Worm (Caenorhabditis elegans) whole organism, L2 larva: ENCODE results near the gene Y38H6C.9.
A peak's percentile ranks its signal among the peaks of the same experiment; 100 is the strongest.

Experiments used
- C34F6.9 ChIP-seq: fragments of 150-350 bp; optimal IDR thresholded peaks from 2 replicates; lab custom pipeline; 2014; ENCODE audit warnings: missing biosample characterization, missing genetic modification characterization
- F13H6.1 ChIP-seq: sonication (generic microtip); optimal IDR thresholded peaks from 2 replicates; lab custom pipeline; 2016; ENCODE audit warnings: missing genetic modification characterization, missing compliant biosample characterization
- Y55F3AM.14 ChIP-seq: fragments of 200-800 bp; sonication (Bioruptor generic); optimal IDR thresholded peaks from 2 replicates; lab custom pipeline; 2018; ENCODE audit warnings: mild to moderate bottlenecking, missing genetic modification characterization, missing compliant biosample characterization
- ZK546.5 ChIP-seq: sonication (generic microtip); optimal IDR thresholded peaks from 2 replicates; lab custom pipeline; 2017; ENCODE audit warnings: missing biosample characterization, missing genetic modification characterization
- alr-1 ChIP-seq: fragments of 150-350 bp; optimal IDR thresholded peaks from 2 replicates; lab custom pipeline; 2014; ENCODE audit warnings: missing biosample characterization, missing genetic modification characterization
- aly-2 ChIP-seq: fragments of 150-350 bp; optimal IDR thresholded peaks from 2 replicates; lab custom pipeline; 2014; ENCODE audit warnings: missing biosample characterization, missing genetic modification characterization
- ama-1 ChIP-seq: fragments of 150-350 bp; optimal IDR thresholded peaks from 2 replicates; lab custom pipeline; 2018; ENCODE audit warnings: inconsistent platforms
- blmp-1 ChIP-seq: sonication (generic microtip); optimal IDR thresholded peaks from 2 replicates; lab custom pipeline; 2017; ENCODE audit warnings: missing genetic modification characterization, mild to moderate bottlenecking, missing compliant biosample characterization, antibody characterized with exemption, moderate library complexity; ENCODE audit not compliant: insufficient read depth
- ceh-16 ChIP-seq: fragments of 150-350 bp; optimal IDR thresholded peaks from 2 replicates; lab custom pipeline; 2014; ENCODE audit warnings: missing biosample characterization, missing genetic modification characterization
- ceh-82 ChIP-seq: fragments of 150-350 bp; optimal IDR thresholded peaks from 2 replicates; lab custom pipeline; 2014; ENCODE audit warnings: missing biosample characterization, missing genetic modification characterization
- crh-2 ChIP-seq: sonication (generic microtip); optimal IDR thresholded peaks from 2 replicates; lab custom pipeline; 2017; ENCODE audit warnings: missing biosample characterization, missing genetic modification characterization
- dmd-4 ChIP-seq: sonication (generic microtip); optimal IDR thresholded peaks from 2 replicates; lab custom pipeline; 2017; ENCODE audit warnings: missing biosample characterization, missing genetic modification characterization
- fos-1 ChIP-seq: fragments of 150-350 bp; optimal IDR thresholded peaks from 2 replicates; lab custom pipeline; 2014; ENCODE audit warnings: missing biosample characterization, missing genetic modification characterization
- gmeb-1 ChIP-seq: fragments of 150-350 bp; optimal IDR thresholded peaks from 2 replicates; lab custom pipeline; 2014; ENCODE audit warnings: missing biosample characterization, missing genetic modification characterization
- lin-11 ChIP-seq: fragments of 150-350 bp; sonication (generic microtip); optimal IDR thresholded peaks from 2 replicates; lab custom pipeline; 2014; ENCODE audit warnings: missing biosample characterization, missing genetic modification characterization, inconsistent platforms, mixed read lengths
- lin-13 ChIP-seq: fragments of 150-350 bp; optimal IDR thresholded peaks from 2 replicates; lab custom pipeline; 2014; ENCODE audit warnings: missing biosample characterization, missing genetic modification reagents, missing genetic modification characterization
- lin-39 ChIP-seq: fragments of 150-350 bp; optimal IDR thresholded peaks from 2 replicates; lab custom pipeline; 2014; ENCODE audit warnings: missing biosample characterization, missing genetic modification reagents, missing genetic modification characterization
- mab-5 ChIP-seq: fragments of 150-350 bp; optimal IDR thresholded peaks from 2 replicates; lab custom pipeline; 2014; ENCODE audit warnings: missing biosample characterization, missing genetic modification characterization
- mbf-1 ChIP-seq: sonication (generic microtip); optimal IDR thresholded peaks from 2 replicates; lab custom pipeline; 2017; ENCODE audit warnings: missing biosample characterization, missing genetic modification characterization
- mdl-1 ChIP-seq, 2 experiments: fragments of 150-350 bp in 1 of 2; sonication (generic microtip) in 1 of 2; optimal IDR thresholded peaks; 2 replicates each; lab custom pipeline; 2017; ENCODE audit warnings: missing biosample characterization in 2 of 2, missing genetic modification characterization in 2 of 2
- nhr-10 ChIP-seq: sonication (generic microtip); optimal IDR thresholded peaks from 2 replicates; lab custom pipeline; 2017; ENCODE audit warnings: missing biosample characterization, missing genetic modification characterization
- nhr-12 ChIP-seq: fragments of 150-350 bp; optimal IDR thresholded peaks from 2 replicates; lab custom pipeline; 2014; ENCODE audit warnings: missing biosample characterization, missing genetic modification characterization
- nhr-129 ChIP-seq: fragments of 150-350 bp; optimal IDR thresholded peaks from 2 replicates; lab custom pipeline; 2014; ENCODE audit warnings: missing biosample characterization, missing genetic modification characterization
- nhr-21 ChIP-seq: fragments of 150-350 bp; optimal IDR thresholded peaks from 2 replicates; lab custom pipeline; 2014; ENCODE audit warnings: missing biosample characterization, missing genetic modification characterization
- nhr-23 ChIP-seq: fragments of 150-350 bp; optimal IDR thresholded peaks from 2 replicates; lab custom pipeline; 2014; ENCODE audit warnings: missing biosample characterization, missing genetic modification reagents, missing genetic modification characterization
- nhr-237 ChIP-seq: fragments of 150-350 bp; optimal IDR thresholded peaks from 2 replicates; lab custom pipeline; 2014; ENCODE audit warnings: missing biosample characterization, missing genetic modification characterization
- nhr-6 ChIP-seq: fragments of 150-350 bp; optimal IDR thresholded peaks from 2 replicates; lab custom pipeline; 2014; ENCODE audit warnings: missing biosample characterization, missing genetic modification characterization
- nhr-77 ChIP-seq: fragments of 150-350 bp; optimal IDR thresholded peaks from 2 replicates; lab custom pipeline; 2014; ENCODE audit warnings: missing biosample characterization, missing genetic modification characterization
- peb-1 ChIP-seq: fragments of 150-350 bp; optimal IDR thresholded peaks from 2 replicates; lab custom pipeline; 2014; ENCODE audit warnings: missing biosample characterization, missing genetic modification characterization
- sem-4 ChIP-seq: fragments of 150-350 bp; optimal IDR thresholded peaks from 2 replicates; lab custom pipeline; 2014; ENCODE audit warnings: missing biosample characterization, missing genetic modification reagents, missing genetic modification characterization
- skn-1 ChIP-seq: sonication (generic microtip); optimal IDR thresholded peaks from 2 replicates; lab custom pipeline; 2017; ENCODE audit warnings: missing biosample characterization, missing genetic modification characterization
- sma-3 ChIP-seq: sonication (generic microtip); optimal IDR thresholded peaks from 2 replicates; lab custom pipeline; 2016; ENCODE audit warnings: missing genetic modification reagents, missing genetic modification characterization, missing compliant biosample characterization
- snpc-4 ChIP-seq: fragments of 150-350 bp; optimal IDR thresholded peaks from 2 replicates; lab custom pipeline; 2014; ENCODE audit warnings: missing biosample characterization, missing genetic modification characterization
- unc-62 ChIP-seq: fragments of 150-350 bp; optimal IDR thresholded peaks from 2 replicates; lab custom pipeline; 2014; ENCODE audit warnings: missing biosample characterization, missing genetic modification reagents, missing genetic modification characterization
- zag-1 ChIP-seq: fragments of 150-350 bp; optimal IDR thresholded peaks from 2 replicates; lab custom pipeline; 2014; ENCODE audit warnings: missing biosample characterization, missing genetic modification characterization
- ztf-1 ChIP-seq: fragments of 200-800 bp; sonication (Bioruptor generic); conservative IDR thresholded peaks from 2 replicates; pipeline ENCODE4 v1.3.6; 2022; ENCODE audit warnings: missing genetic modification characterization, missing compliant biosample characterization
- ztf-11 ChIP-seq: sonication (generic microtip); optimal IDR thresholded peaks from 2 replicates; lab custom pipeline; 2017; ENCODE audit warnings: missing biosample characterization, missing genetic modification characterization
- ztf-4 ChIP-seq: fragments of 150-350 bp; optimal IDR thresholded peaks from 2 replicates; lab custom pipeline; 2014; ENCODE audit warnings: missing biosample characterization, missing genetic modification characterization

The Y38H6C.9 gene

ce11 chrV:20506542-20506941 is 15.5 kb downstream of the Y38H6C.9 start:
- TF ChIP-seq ZK546.5 (no peak), zag-1 (tag; lab: Kevin White, UChicago) (no peak), mbf-1 (no peak), snpc-4 (tag; lab: Kevin White, UChicago) (no peak), nhr-237 (no peak), sma-3 (no peak), lin-13 (GFP tag; lab: Kevin White, UChicago) (no peak), nhr-21 (no peak), ceh-16 (tag; lab: Kevin White, UChicago) (no peak), sem-4 (tag; lab: Kevin White, UChicago) (no peak), nhr-6 (tag; lab: Kevin White, UChicago) (no peak), fos-1 (tag; lab: Kevin White, UChicago) (no peak), nhr-12 (tag; lab: Kevin White, UChicago) (no peak), ama-1 (lab: Kevin White, UChicago) (no peak), mab-5 (tag; lab: Kevin White, UChicago) (no peak), crh-2 (tag; lab: Kevin White, UChicago) (no peak), ztf-11 (tag; lab: Kevin White, UChicago) (no peak), Y55F3AM.14 (GFP tag; lab: Kevin White, UChicago) (no peak)

DNA sequence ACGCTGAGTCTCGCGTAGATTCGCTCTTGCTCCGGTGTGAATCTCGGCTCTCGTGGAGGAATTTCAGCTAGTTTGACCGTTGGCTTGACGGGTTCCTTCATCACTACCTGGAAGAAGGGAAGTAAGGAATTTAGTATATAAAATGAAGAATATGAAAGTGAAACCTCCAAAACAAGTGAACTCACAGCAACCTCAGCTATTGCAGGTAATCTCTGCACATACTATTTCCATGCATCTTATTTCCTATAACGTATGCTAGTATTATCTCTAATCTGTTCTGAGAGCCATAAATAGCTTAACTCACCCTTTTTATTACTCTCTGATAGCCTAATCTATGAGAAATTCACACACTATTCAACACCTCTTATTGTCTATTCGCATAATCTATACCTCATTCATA is 17.1 kb downstream of the Y38H6C.9 start, which contains the start of gene Y38H6C.4:
TSS of gene Y38H6C.4 (minus strand) at position 101 of the 400 bp plus-strand sequence.
- TF ChIP-seq nhr-77 (no peak), ZK546.5 (no peak), unc-62 (GFP tag; lab: Kevin White, UChicago) (no peak), crh-2 (tag; lab: Kevin White, UChicago) (no peak), nhr-6 (tag; lab: Kevin White, UChicago) (no peak), mdl-1 (tag; optimal IDR thresholded peaks at IDR 0.05; lab: Kevin White, UChicago) (no peak), nhr-23 (no peak), ama-1 (lab: Kevin White, UChicago) (no peak), blmp-1 (tag; lab: Kevin White, UChicago) (no peak), Y55F3AM.14 (GFP tag; lab: Kevin White, UChicago) (no peak), lin-39 (tag; lab: Kevin White, UChicago) (no peak)
- TF ChIP-seq, all 48 proteins: peak for 0

DNA sequence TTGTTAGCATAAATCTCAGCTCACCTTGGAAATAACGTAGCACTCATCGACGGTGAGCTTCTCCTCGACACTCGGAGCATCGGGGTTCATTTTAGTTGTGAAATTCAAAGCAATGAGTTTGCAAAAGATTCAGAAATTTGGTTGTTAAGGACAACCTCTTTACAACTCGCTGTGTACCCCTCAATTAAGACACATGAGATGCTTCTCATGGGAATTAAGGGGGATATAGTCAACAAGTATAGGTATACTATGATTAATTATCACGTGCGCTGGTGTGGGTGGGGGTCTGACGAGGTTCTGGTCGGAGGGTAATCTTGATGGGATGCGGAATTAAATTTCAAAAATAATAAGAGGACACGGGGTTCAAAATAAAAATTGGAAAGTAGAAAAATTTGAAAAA is 21.7 kb downstream of the Y38H6C.9 start, which contains the start of gene dct-14:
TSS of gene dct-14 (minus strand) at position 101 of the 400 bp plus-strand sequence.
- no peak for TF ChIP-seq ceh-82
- no peak for TF ChIP-seq nhr-10
- no peak for TF ChIP-seq lin-11 (tag; lab: Kevin White, UChicago)
- no peak for TF ChIP-seq mdl-1 (tag; optimal IDR thresholded peaks at IDR 0.05; lab: Kevin White, UChicago)
- TF ChIP-seq gmeb-1 (tag; lab: Kevin White, UChicago), result no peak
- TF ChIP-seq ztf-4 (tag; lab: Kevin White, UChicago), result no peak
- no peak for TF ChIP-seq dmd-4
- no peak for TF ChIP-seq snpc-4 (tag; lab: Kevin White, UChicago)
- TF ChIP-seq skn-1 (tag; lab: Kevin White, UChicago), result no peak
- TF ChIP-seq nhr-129 (tag; lab: Kevin White, UChicago), result no peak
- no peak for TF ChIP-seq lin-39 (tag; lab: Kevin White, UChicago)
- no peak for TF ChIP-seq C34F6.9
- TF ChIP-seq blmp-1 (tag; lab: Kevin White, UChicago), result no peak
- TF ChIP-seq nhr-23, result no peak
- no peak for TF ChIP-seq F13H6.1 (tag; lab: Kevin White, UChicago)
- no peak for TF ChIP-seq alr-1 (tag; lab: Kevin White, UChicago)
- no peak for TF ChIP-seq ceh-16 (tag; lab: Kevin White, UChicago)

DNA sequence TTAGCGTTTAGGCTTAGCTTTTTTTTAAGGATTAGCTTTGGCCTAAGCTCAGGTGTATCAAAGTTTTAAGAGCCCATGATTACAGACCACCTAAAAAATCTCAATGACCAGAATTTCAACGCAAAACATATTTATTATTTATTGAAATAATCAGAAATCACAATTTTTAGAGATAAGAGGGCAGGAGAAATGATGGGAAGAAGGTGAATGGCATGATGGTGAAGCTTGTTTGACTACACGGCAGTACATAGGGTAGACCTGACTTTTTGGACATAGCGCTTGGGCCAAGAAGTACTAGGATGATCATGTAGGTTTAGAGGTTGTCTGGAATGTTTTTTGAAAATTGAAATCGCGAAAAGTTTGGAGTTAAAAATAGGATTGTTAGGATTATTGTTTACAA is 22.4 kb downstream of the Y38H6C.9 start:
- TF ChIP-seq Y55F3AM.14 (GFP tag; lab: Kevin White, UChicago) (no peak), ztf-1 (GFP tag; lab: Robert Waterston, UW) (no peak), aly-2 (tag; lab: Kevin White, UChicago) (no peak), fos-1 (tag; lab: Kevin White, UChicago) (peak; percentile 34), peb-1 (tag; lab: Kevin White, UChicago) (no peak)
